Worm (Caenorhabditis elegans) whole organism, L4 larva: Measurements from ENCODE around the gene C13G3.12.

Source experiments
- F44E2.7 ChIP-seq: fragments of 200-800 bp; sonication (Bioruptor generic); IDR thresholded peaks from 2 replicates; pipeline ENCODE4 v2.1.2; 2022; ENCODE audit warnings: missing genetic modification characterization, missing compliant biosample characterization
- R02D3.7 ChIP-seq: fragments of 150-350 bp; sonication (generic microtip); optimal IDR thresholded peaks from 3 replicates; lab custom pipeline; 2014; ENCODE audit warnings: missing biosample characterization, missing genetic modification characterization
- T20F7.1 ChIP-seq: fragments of 200-800 bp; sonication (Bioruptor generic); optimal IDR thresholded peaks from 2 replicates; lab custom pipeline; 2018; ENCODE audit warnings: mild to moderate bottlenecking, missing genetic modification characterization, missing compliant biosample characterization
- T26A8.4 ChIP-seq: fragments of 200-800 bp; sonication (Bioruptor generic); IDR thresholded peaks from 2 replicates; pipeline ENCODE4 v1.3.6; 2022; ENCODE audit warnings: missing genetic modification characterization, missing compliant biosample characterization
- Y48G9A.11 ChIP-seq: fragments of 200-800 bp; sonication (Bioruptor generic); IDR thresholded peaks from 2 replicates; pipeline ENCODE4 v1.3.6; 2022; ENCODE audit warnings: missing genetic modification reagents, missing genetic modification characterization, missing compliant biosample characterization
- Y5F2A.4 ChIP-seq: fragments of 200-800 bp; sonication (Bioruptor generic); optimal IDR thresholded peaks from 2 replicates; lab custom pipeline; 2018; ENCODE audit warnings: mild to moderate bottlenecking, missing genetic modification characterization, missing compliant biosample characterization
- aha-1 ChIP-seq: fragments of 150-350 bp; peaks from one replicate; lab custom pipeline; 2014; ENCODE audit warnings: missing biosample characterization, missing genetic modification characterization
- ama-1 ChIP-seq: fragments of 150-350 bp; optimal IDR thresholded peaks from 2 replicates; lab custom pipeline; 2014; ENCODE audit warnings: inconsistent platforms, mixed read lengths
- ceh-20 ChIP-seq: fragments of 200-800 bp; sonication (Bioruptor generic); IDR thresholded peaks from 2 replicates; pipeline ENCODE4 v1.3.6; 2022; ENCODE audit warnings: missing genetic modification reagents, missing genetic modification characterization, missing compliant biosample characterization
- ceh-44 ChIP-seq: fragments of 200-800 bp; sonication (Bioruptor generic); IDR thresholded peaks from 2 replicates; pipeline ENCODE4 v1.3.6; 2022; ENCODE audit warnings: missing genetic modification reagents, missing genetic modification characterization, missing compliant biosample characterization
- ces-1 ChIP-seq: fragments of 150-350 bp; sonication (generic microtip); optimal IDR thresholded peaks from 4 replicates; lab custom pipeline; 2014; ENCODE audit warnings: missing biosample characterization, missing genetic modification reagents, missing genetic modification characterization
- daf-16 ChIP-seq, 3 experiments: sonication (generic microtip); optimal IDR thresholded peaks; 2 replicates each; lab custom pipeline; 2016 to 2017; ENCODE audit warnings: missing genetic modification characterization in 3 of 3, missing genetic modification reagents in 3 of 3, mild to moderate bottlenecking in 2 of 3, missing compliant biosample characterization in 2 of 3, missing biosample characterization in 1 of 3, moderate library complexity in 1 of 3
- daf-19 ChIP-seq: fragments of 200-800 bp; sonication (Bioruptor generic); conservative IDR thresholded peaks from 2 replicates; pipeline ENCODE4 v1.3.6; 2022; ENCODE audit warnings: missing genetic modification characterization, missing compliant biosample characterization
- daf-8 ChIP-seq: fragments of 200-800 bp; sonication (Bioruptor generic); IDR thresholded peaks from 2 replicates; pipeline ENCODE4 v1.3.6; 2022; ENCODE audit warnings: missing genetic modification characterization, missing compliant biosample characterization
- dmd-6 ChIP-seq: fragments of 200-800 bp; sonication (Bioruptor generic); IDR thresholded peaks from 2 replicates; pipeline ENCODE4 v1.3.6; 2022; ENCODE audit warnings: missing genetic modification reagents, missing genetic modification characterization, missing compliant biosample characterization
- dpl-1 ChIP-seq: fragments of 150-350 bp; optimal IDR thresholded peaks from 2 replicates; lab custom pipeline; 2014; ENCODE audit warnings: missing biosample characterization, missing genetic modification reagents, missing genetic modification characterization
- dve-1 ChIP-seq: sonication (generic microtip); optimal IDR thresholded peaks from 2 replicates; lab custom pipeline; 2017; ENCODE audit warnings: antibody characterized with exemption, mild to moderate bottlenecking, missing genetic modification characterization, missing compliant biosample characterization; ENCODE audit not compliant: insufficient read depth
- egl-43 ChIP-seq: fragments of 200-800 bp; sonication (Bioruptor generic); IDR thresholded peaks from 2 replicates; pipeline ENCODE4 v1.3.6; 2022; ENCODE audit warnings: missing genetic modification reagents, missing genetic modification characterization, missing compliant biosample characterization
- fkh-10 ChIP-seq: fragments of 150-350 bp; optimal IDR thresholded peaks from 2 replicates; lab custom pipeline; 2014; ENCODE audit warnings: missing biosample characterization, missing genetic modification reagents, missing genetic modification characterization
- gei-8 ChIP-seq: fragments of 200-800 bp; sonication (Bioruptor generic); optimal IDR thresholded peaks from 2 replicates; lab custom pipeline; 2018; ENCODE audit warnings: mild to moderate bottlenecking, missing genetic modification characterization, missing compliant biosample characterization
- hlh-11 ChIP-seq: fragments of 200-800 bp; sonication (Bioruptor generic); optimal IDR thresholded peaks from 2 replicates; lab custom pipeline; 2018; ENCODE audit warnings: mild to moderate bottlenecking, missing genetic modification characterization, missing compliant biosample characterization
- hmg-1.1 ChIP-seq: fragments of 200-800 bp; sonication (Bioruptor generic); IDR thresholded peaks from 2 replicates; pipeline ENCODE4 v1.3.6; 2022; ENCODE audit warnings: missing genetic modification reagents, missing genetic modification characterization, missing compliant biosample characterization
- lin-1 ChIP-seq: fragments of 200-800 bp; sonication (Bioruptor generic); IDR thresholded peaks from 2 replicates; pipeline ENCODE4 v1.3.6; 2022; ENCODE audit warnings: missing genetic modification reagents, missing genetic modification characterization, missing compliant biosample characterization
- lin-38 ChIP-seq: fragments of 200-800 bp; sonication (Bioruptor generic); IDR thresholded peaks from 2 replicates; pipeline ENCODE4 v1.3.6; 2022; ENCODE audit warnings: missing genetic modification reagents, missing genetic modification characterization, missing compliant biosample characterization
- lin-39 ChIP-seq: fragments of 150-350 bp; optimal IDR thresholded peaks from 2 replicates; lab custom pipeline; 2014; ENCODE audit warnings: missing biosample characterization, missing genetic modification reagents, missing genetic modification characterization
- lsy-2 ChIP-seq, 2 experiments: fragments of 150-350 bp in 1 of 2; sonication (generic microtip) in 1 of 2; optimal IDR thresholded peaks; 2 replicates each; lab custom pipeline; 2014 to 2017; ENCODE audit warnings: missing biosample characterization in 2 of 2, missing genetic modification characterization in 2 of 2
- nhr-10 ChIP-seq: fragments of 150-350 bp; optimal IDR thresholded peaks from 2 replicates; lab custom pipeline; 2014; ENCODE audit warnings: missing biosample characterization, missing genetic modification characterization
- nhr-111 ChIP-seq: fragments of 200-800 bp; sonication (Bioruptor generic); optimal IDR thresholded peaks from 2 replicates; lab custom pipeline; 2018; ENCODE audit warnings: mild to moderate bottlenecking, missing genetic modification characterization, missing compliant biosample characterization
- nhr-237 ChIP-seq: sonication (generic microtip); optimal IDR thresholded peaks from 2 replicates; lab custom pipeline; 2017; ENCODE audit warnings: missing biosample characterization, missing genetic modification characterization
- nhr-25 ChIP-seq: sonication (generic microtip); optimal IDR thresholded peaks from 2 replicates; lab custom pipeline; 2017; ENCODE audit warnings: missing genetic modification characterization, mild to moderate bottlenecking, missing compliant biosample characterization, antibody characterized with exemption, moderate library complexity, borderline replicate concordance; ENCODE audit not compliant: insufficient read depth
- nhr-28 ChIP-seq: fragments of 150-350 bp; optimal IDR thresholded peaks from 2 replicates; lab custom pipeline; 2014; ENCODE audit warnings: missing biosample characterization, missing genetic modification characterization
- nhr-77 ChIP-seq: fragments of 150-350 bp; optimal IDR thresholded peaks from 2 replicates; lab custom pipeline; 2014; ENCODE audit warnings: missing biosample characterization, missing genetic modification characterization
- pha-4 ChIP-seq, 2 experiments: fragments of 150-350 bp in 1 of 2; fragments of 200-800 bp in 1 of 2; sonication (Bioruptor generic) in 1 of 2; IDR thresholded peaks in 1 of 2; optimal IDR thresholded peaks in 1 of 2; 2 replicates each; pipeline versions ENCODE4 v1.3.6 to Lab custom; 2014 to 2022; ENCODE audit warnings: missing genetic modification characterization in 2 of 2, missing genetic modification reagents in 2 of 2, missing biosample characterization in 1 of 2, missing compliant biosample characterization in 1 of 2
- php-3 ChIP-seq: fragments of 200-800 bp; sonication (Bioruptor generic); IDR thresholded peaks from 2 replicates; pipeline ENCODE4 v1.3.6; 2022; ENCODE audit warnings: missing genetic modification reagents, missing genetic modification characterization, missing compliant biosample characterization
- pqm-1 ChIP-seq: sonication (generic microtip); optimal IDR thresholded peaks from 2 replicates; lab custom pipeline; 2017; ENCODE audit warnings: missing biosample characterization, missing genetic modification characterization
- rbr-2 ChIP-seq: sonication (generic microtip); optimal IDR thresholded peaks from 2 replicates; lab custom pipeline; 2016; ENCODE audit warnings: missing genotype, missing genetic modification characterization, missing compliant biosample characterization
- set-16 ChIP-seq: fragments of 200-800 bp; sonication (Bioruptor generic); IDR thresholded peaks from 2 replicates; pipeline ENCODE4 v1.3.6; 2022; ENCODE audit warnings: missing genetic modification reagents, missing genetic modification characterization, missing compliant biosample characterization
- skn-1 ChIP-seq: fragments of 150-350 bp; optimal IDR thresholded peaks from 2 replicates; lab custom pipeline; 2014; ENCODE audit warnings: missing biosample characterization, missing genetic modification characterization
- snpc-1.2 ChIP-seq: fragments of 200-800 bp; sonication (Bioruptor generic); IDR thresholded peaks from 2 replicates; pipeline ENCODE4 v1.3.6; 2022; ENCODE audit warnings: missing genetic modification reagents, missing genetic modification characterization, missing compliant biosample characterization
- spr-3 ChIP-seq: fragments of 200-800 bp; sonication (Bioruptor generic); optimal IDR thresholded peaks from 2 replicates; lab custom pipeline; 2018; ENCODE audit warnings: mild to moderate bottlenecking, missing genetic modification characterization, missing compliant biosample characterization
- tra-1 ChIP-seq: fragments of 200-800 bp; sonication (Bioruptor generic); IDR thresholded peaks from 2 replicates; pipeline ENCODE4 v1.3.6; 2022; ENCODE audit warnings: missing genetic modification reagents, missing genetic modification characterization, missing compliant biosample characterization
- unc-62 ChIP-seq, 3 experiments: fragments of 150-350 bp in 1 of 3; sonication (generic microtip); optimal IDR thresholded peaks in 2 of 3; peaks in 1 of 3; 1 replicate in 1 of 3; 2 replicates in 2 of 3; lab custom pipeline; 2014 to 2017; ENCODE audit warnings: missing biosample characterization in 3 of 3, missing genetic modification characterization in 3 of 3, missing genetic modification reagents in 3 of 3, missing genotype in 1 of 3
- zfp-2 ChIP-seq: sonication (generic microtip); optimal IDR thresholded peaks from 2 replicates; lab custom pipeline; 2016; ENCODE audit warnings: mild to moderate bottlenecking, missing genetic modification characterization, missing compliant biosample characterization
- zip-11 ChIP-seq: fragments of 200-800 bp; sonication (Bioruptor generic); IDR thresholded peaks from 2 replicates; pipeline ENCODE4 v1.3.6; 2022; ENCODE audit warnings: missing genetic modification characterization, missing compliant biosample characterization
- ztf-7 ChIP-seq: fragments of 150-350 bp; optimal IDR thresholded peaks from 2 replicates; lab custom pipeline; 2014; ENCODE audit warnings: missing biosample characterization, missing genetic modification characterization

The C13G3.12 gene

DNA sequence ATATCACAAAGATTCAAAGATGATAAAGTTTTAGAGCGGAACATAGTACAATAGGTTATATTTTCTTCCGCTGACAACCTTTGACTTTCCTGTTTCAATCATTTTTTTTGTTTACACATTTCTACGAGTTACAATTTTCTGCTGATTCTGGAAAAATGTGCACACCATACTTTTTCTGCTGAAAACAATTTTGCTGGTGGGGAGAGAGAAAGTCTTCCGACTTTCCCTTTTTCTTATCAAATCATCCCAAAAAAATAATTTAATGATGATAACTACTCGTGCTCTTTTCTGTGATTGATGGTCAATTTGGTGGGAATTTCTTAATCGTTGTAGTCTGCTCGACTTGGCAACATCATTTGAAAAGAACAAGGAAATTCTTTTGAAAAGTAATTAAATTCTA, 15.1 kb downstream of the C13G3.12 start:
- TF ChIP-seq daf-16 (GFP tag; optimal IDR thresholded peaks at IDR 0.05; lab: Kevin White, UChicago) (no peak), daf-16 (tag; optimal IDR thresholded peaks at IDR 0.05; lab: Kevin White, UChicago) (peak; percentile 63), daf-8 (GFP tag; lab: Robert Waterston, UW) (no peak), dmd-6 (GFP tag; lab: Robert Waterston, UW) (peak; percentile 88), skn-1 (no peak), tra-1 (0 out of 2 replicates have a peak, but pooled peaks have one; percentile 19), php-3 (GFP tag; lab: Robert Waterston, UW) (0 out of 2 replicates have a peak, but pooled peaks have one; percentile 53), pqm-1 (tag; lab: Kevin White, UChicago) (peak; percentile 27), hlh-11 (tag; lab: Kevin White, UChicago) (peak; percentile 65), ceh-44 (GFP tag; lab: Robert Waterston, UW) (no peak), nhr-77 (tag; lab: Kevin White, UChicago) (peak; percentile 62), nhr-10 (tag; lab: Kevin White, UChicago) (no peak), lin-1 (0 out of 2 replicates have a peak, but pooled peaks have one; percentile 26), nhr-28 (peak; percentile 63), dve-1 (tag; lab: Kevin White, UChicago) (peak; percentile 38)

- TF ChIP-seq nhr-237 (no peak), daf-19 (GFP tag; lab: Robert Waterston, UW) (no peak), F44E2.7 (GFP tag; lab: Robert Waterston, UW) (no peak), set-16 (GFP tag; lab: Robert Waterston, UW) (no peak), ztf-7 (no peak), snpc-1.2 (GFP tag; lab: Robert Waterston, UW) (no peak), ceh-20 (no peak), zip-11 (GFP tag; lab: Robert Waterston, UW) (no peak), ama-1 (no peak), nhr-25 (tag; lab: Kevin White, UChicago) (no peak), daf-16 (GFP tag; optimal IDR thresholded peaks at IDR 0.05; lab: Kevin White, UChicago) (no peak), daf-16 (tag; optimal IDR thresholded peaks at IDR 0.05; lab: Kevin White, UChicago) (no peak), egl-43 (GFP tag; lab: Robert Waterston, UW) (no peak), zfp-2 (tag; lab: Kevin White, UChicago) (no peak), T26A8.4 (no peak), Y5F2A.4 (no peak), R02D3.7 (tag; lab: Kevin White, UChicago) (no peak), fkh-10 (GFP tag; lab: Kevin White, UChicago) (no peak)
These were observed 18.6 kb downstream of the C13G3.12 start for ce11 chrV:11004094-11004493.

DNA sequence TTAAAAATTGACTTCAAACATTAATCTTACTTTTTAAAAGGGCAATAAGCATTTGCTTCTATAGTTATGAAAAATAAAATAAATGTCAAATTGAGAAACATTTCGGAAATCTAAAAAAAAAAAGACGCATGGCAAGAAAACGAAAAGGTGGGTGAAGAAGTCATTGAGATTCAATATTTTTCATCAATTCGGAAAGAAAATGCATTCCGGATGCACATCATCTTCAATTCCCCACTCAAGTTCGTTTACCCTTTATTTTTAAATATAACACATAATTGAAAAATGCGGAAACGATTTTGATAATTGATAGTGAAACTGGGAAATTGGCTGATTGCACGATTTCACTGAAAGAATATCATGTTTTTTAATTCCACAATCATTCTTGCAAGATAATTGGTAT, 20.3 kb downstream of the C13G3.12 start, which contains the start of gene F53B7.4:
TSS of gene F53B7.4 (minus strand) at position 101 of the 400 bp plus-strand sequence.
- TF ChIP-seq Y5F2A.4 (no peak), php-3 (GFP tag; lab: Robert Waterston, UW) (no peak), aha-1 (tag; lab: Kevin White, UChicago) (no peak), nhr-237 (no peak), dpl-1 (no peak), spr-3 (GFP tag; lab: Kevin White, UChicago) (no peak), nhr-111 (GFP tag; lab: Kevin White, UChicago) (no peak), dmd-6 (GFP tag; lab: Robert Waterston, UW) (no peak)

- TF ChIP-seq hmg-1.1 (GFP tag; lab: Robert Waterston, UW), result 0 out of 2 replicates have a peak, but pooled peaks have one; percentile 18
- TF ChIP-seq Y48G9A.11 (GFP tag; lab: Robert Waterston, UW), result peak; percentile 86
- TF ChIP-seq dpl-1, result peak; percentile 94
- TF ChIP-seq lin-39 (tag; lab: Kevin White, UChicago), result no peak
- no peak for TF ChIP-seq pha-4 (GFP tag; IDR thresholded peaks at IDR 0.05; lab: Robert Waterston, UW)
- peak; percentile 13 for TF ChIP-seq pha-4 (tag; optimal IDR thresholded peaks at IDR 0.05; lab: Kevin White, UChicago)
- TF ChIP-seq unc-62 (GFP tag; optimal IDR thresholded peaks at IDR 0.05 in 1 of 2; lab: Kevin White, UChicago), result no peak
- no peak for TF ChIP-seq unc-62 (tag; optimal IDR thresholded peaks at IDR 0.05; lab: Kevin White, UChicago)
- peak in 1 of 2 experiments; percentile 86 for TF ChIP-seq lsy-2 (tag; optimal IDR thresholded peaks at IDR 0.05; lab: Kevin White, UChicago)
- peak; percentile 32 for TF ChIP-seq ces-1 (GFP tag; lab: Kevin White, UChicago)
- TF ChIP-seq nhr-28, result peak; percentile 53
- peak; percentile 16 for TF ChIP-seq rbr-2 (tag; lab: Kevin White, UChicago)
- peak; percentile 96 for TF ChIP-seq T20F7.1
- TF ChIP-seq lin-38, result peak; percentile 89
- no peak for TF ChIP-seq gei-8 (GFP tag; lab: Kevin White, UChicago)
These were observed 22.1 kb downstream of the C13G3.12 start, which contains the start of gene isy-1 for ce11 chrV:11000650-11001049. Gene isy-1, minus strand, starts transcription at chrV:11000699.
